Worm (Caenorhabditis elegans) whole organism, L4 larva: Measurements from ENCODE around the gene unc-116.
A peak's percentile ranks its signal among the peaks of the same experiment; 100 is the strongest.

ENCODE experiments used
- F10B5.3 ChIP-seq: sonication (generic microtip); optimal IDR thresholded peaks from 2 replicates; lab custom pipeline; 2016; ENCODE audit warnings: mild to moderate bottlenecking, missing genetic modification characterization, missing compliant biosample characterization
- F44E2.7 ChIP-seq: fragments of 200-800 bp; sonication (Bioruptor generic); IDR thresholded peaks from 2 replicates; pipeline ENCODE4 v2.1.2; 2022; ENCODE audit warnings: missing genetic modification characterization, missing compliant biosample characterization
- F49E8.2 ChIP-seq: sonication (generic microtip); optimal IDR thresholded peaks from 2 replicates; lab custom pipeline; 2016; ENCODE audit warnings: missing compliant biosample characterization, mild to moderate bottlenecking, missing genetic modification characterization, borderline replicate concordance
- R02D3.7 ChIP-seq: fragments of 150-350 bp; sonication (generic microtip); optimal IDR thresholded peaks from 3 replicates; lab custom pipeline; 2014; ENCODE audit warnings: missing biosample characterization, missing genetic modification characterization
- T20F7.1 ChIP-seq: fragments of 200-800 bp; sonication (Bioruptor generic); optimal IDR thresholded peaks from 2 replicates; lab custom pipeline; 2018; ENCODE audit warnings: mild to moderate bottlenecking, missing genetic modification characterization, missing compliant biosample characterization
- Y75B8A.6 ChIP-seq: fragments of 200-800 bp; sonication (Bioruptor generic); IDR thresholded peaks from 2 replicates; pipeline ENCODE4 v1.3.6; 2022; ENCODE audit warnings: missing genetic modification reagents, missing genetic modification characterization, missing compliant biosample characterization
- ZK337.2 ChIP-seq: fragments of 200-800 bp; sonication (Bioruptor generic); IDR thresholded peaks from 2 replicates; pipeline ENCODE4 v1.3.6; 2022; ENCODE audit warnings: missing genetic modification reagents, missing genetic modification characterization, missing compliant biosample characterization
- ZK546.5 ChIP-seq, 2 experiments: sonication (generic microtip); optimal IDR thresholded peaks; 2 replicates each; lab custom pipeline; 2017; ENCODE audit warnings: missing biosample characterization in 2 of 2, missing genetic modification characterization in 2 of 2
- aha-1 ChIP-seq: fragments of 150-350 bp; peaks from one replicate; lab custom pipeline; 2014; ENCODE audit warnings: missing biosample characterization, missing genetic modification characterization
- ama-1 ChIP-seq: fragments of 150-350 bp; optimal IDR thresholded peaks from 2 replicates; lab custom pipeline; 2014; ENCODE audit warnings: inconsistent platforms, mixed read lengths
- arid-1 ChIP-seq: fragments of 200-800 bp; sonication (Bioruptor generic); conservative IDR thresholded peaks from 2 replicates; pipeline ENCODE4 v1.3.6; 2022; ENCODE audit warnings: missing genetic modification reagents, missing genetic modification characterization, missing compliant biosample characterization
- ceh-28 ChIP-seq: fragments of 150-350 bp; optimal IDR thresholded peaks from 2 replicates; lab custom pipeline; 2014; ENCODE audit warnings: missing biosample characterization, missing genetic modification reagents, missing genetic modification characterization
- ceh-82 ChIP-seq: sonication (generic microtip); optimal IDR thresholded peaks from 2 replicates; lab custom pipeline; 2017; ENCODE audit warnings: missing biosample characterization, missing genetic modification characterization
- cey-2 ChIP-seq: sonication (generic microtip); optimal IDR thresholded peaks from 3 replicates; lab custom pipeline; 2017; ENCODE audit warnings: missing genetic modification characterization, mild to moderate bottlenecking, missing compliant biosample characterization, antibody characterized with exemption, borderline replicate concordance; ENCODE audit not compliant: insufficient read depth
- ctbp-1 ChIP-seq: fragments of 200-800 bp; sonication (Bioruptor generic); IDR thresholded peaks from 2 replicates; pipeline ENCODE4 v1.3.6; 2022; ENCODE audit warnings: missing genetic modification reagents, missing genetic modification characterization, missing compliant biosample characterization
- daf-12 ChIP-seq: fragments of 150-350 bp; optimal IDR thresholded peaks from 2 replicates; lab custom pipeline; 2014; ENCODE audit warnings: missing biosample characterization, missing genetic modification reagents, missing genetic modification characterization
- daf-16 ChIP-seq, 3 experiments: sonication (generic microtip); optimal IDR thresholded peaks; 2 replicates each; lab custom pipeline; 2016 to 2017; ENCODE audit warnings: missing genetic modification characterization in 3 of 3, missing genetic modification reagents in 3 of 3, mild to moderate bottlenecking in 2 of 3, missing compliant biosample characterization in 2 of 3, missing biosample characterization in 1 of 3, moderate library complexity in 1 of 3
- dmd-6 ChIP-seq: fragments of 200-800 bp; sonication (Bioruptor generic); IDR thresholded peaks from 2 replicates; pipeline ENCODE4 v1.3.6; 2022; ENCODE audit warnings: missing genetic modification reagents, missing genetic modification characterization, missing compliant biosample characterization
- dmd-9 ChIP-seq: fragments of 200-800 bp; sonication (Bioruptor generic); IDR thresholded peaks from 2 replicates; pipeline ENCODE4 v1.3.6; 2022; ENCODE audit warnings: missing genetic modification reagents, missing genetic modification characterization, missing compliant biosample characterization
- fos-1 ChIP-seq: fragments of 150-350 bp; optimal IDR thresholded peaks from 2 replicates; lab custom pipeline; 2014; ENCODE audit warnings: missing biosample characterization, missing genetic modification characterization
- hif-1 ChIP-seq, 2 experiments: sonication (generic microtip); optimal IDR thresholded peaks; 2 replicates each; lab custom pipeline; 2016 to 2017; ENCODE audit warnings: missing compliant biosample characterization in 2 of 2, missing genetic modification characterization in 2 of 2, missing genetic modification reagents in 2 of 2, missing genotype in 2 of 2, mild to moderate bottlenecking in 1 of 2
- hlh-11 ChIP-seq: fragments of 200-800 bp; sonication (Bioruptor generic); optimal IDR thresholded peaks from 2 replicates; lab custom pipeline; 2018; ENCODE audit warnings: mild to moderate bottlenecking, missing genetic modification characterization, missing compliant biosample characterization
- hlh-30 ChIP-seq: sonication (generic microtip); optimal IDR thresholded peaks from 2 replicates; lab custom pipeline; 2017; ENCODE audit warnings: antibody characterized with exemption, mild to moderate bottlenecking, missing genetic modification characterization, missing compliant biosample characterization; ENCODE audit not compliant: insufficient read depth
- jun-1 ChIP-seq: fragments of 150-350 bp; optimal IDR thresholded peaks from 2 replicates; lab custom pipeline; 2014; ENCODE audit warnings: missing biosample characterization, missing genetic modification reagents, missing genetic modification characterization
- lin-1 ChIP-seq: fragments of 200-800 bp; sonication (Bioruptor generic); IDR thresholded peaks from 2 replicates; pipeline ENCODE4 v1.3.6; 2022; ENCODE audit warnings: missing genetic modification reagents, missing genetic modification characterization, missing compliant biosample characterization
- lin-13 ChIP-seq: fragments of 150-350 bp; optimal IDR thresholded peaks from 2 replicates; lab custom pipeline; 2014; ENCODE audit warnings: missing biosample characterization, missing genetic modification reagents, missing genetic modification characterization
- madf-5 ChIP-seq, 2 experiments: fragments of 200-800 bp; sonication (Bioruptor generic); IDR thresholded peaks; 2 replicates each; pipeline ENCODE4 v1.3.6; 2022; ENCODE audit warnings: missing compliant biosample characterization in 2 of 2, missing genetic modification characterization in 2 of 2
- madf-9 ChIP-seq: fragments of 200-800 bp; sonication (Bioruptor generic); conservative IDR thresholded peaks from 2 replicates; pipeline ENCODE4 v1.3.6; 2022; ENCODE audit warnings: missing genetic modification reagents, missing genetic modification characterization, missing compliant biosample characterization
- mdl-1 ChIP-seq, 2 experiments: fragments of 150-350 bp in 1 of 2; sonication (generic microtip) in 1 of 2; optimal IDR thresholded peaks; 2 replicates each; lab custom pipeline; 2014 to 2017; ENCODE audit warnings: missing biosample characterization in 2 of 2, missing genetic modification characterization in 2 of 2
- mes-2 ChIP-seq: sonication (generic microtip); optimal IDR thresholded peaks from 2 replicates; lab custom pipeline; 2016; ENCODE audit warnings: missing genotype, mild to moderate bottlenecking, missing genetic modification characterization, missing compliant biosample characterization; ENCODE audit not compliant: poor library complexity, severe bottlenecking
- mxl-2 ChIP-seq: fragments of 200-800 bp; sonication (Bioruptor generic); conservative IDR thresholded peaks from 2 replicates; pipeline ENCODE4 v1.3.6; 2022; ENCODE audit warnings: missing genetic modification reagents, missing genetic modification characterization, missing compliant biosample characterization
- nhr-10 ChIP-seq: fragments of 150-350 bp; optimal IDR thresholded peaks from 2 replicates; lab custom pipeline; 2014; ENCODE audit warnings: missing biosample characterization, missing genetic modification characterization
- nhr-102 ChIP-seq: sonication (generic microtip); optimal IDR thresholded peaks from 2 replicates; lab custom pipeline; 2016; ENCODE audit warnings: mild to moderate bottlenecking, missing genetic modification characterization, moderate library complexity, missing compliant biosample characterization
- nhr-25 ChIP-seq: sonication (generic microtip); optimal IDR thresholded peaks from 2 replicates; lab custom pipeline; 2017; ENCODE audit warnings: missing genetic modification characterization, mild to moderate bottlenecking, missing compliant biosample characterization, antibody characterized with exemption, moderate library complexity, borderline replicate concordance; ENCODE audit not compliant: insufficient read depth
- nhr-6 ChIP-seq: fragments of 150-350 bp; optimal IDR thresholded peaks from 2 replicates; lab custom pipeline; 2014; ENCODE audit warnings: missing biosample characterization, missing genetic modification characterization
- nhr-76 ChIP-seq: fragments of 150-350 bp; optimal IDR thresholded peaks from 2 replicates; lab custom pipeline; 2014; ENCODE audit warnings: missing biosample characterization, missing genetic modification characterization
- snpc-4 ChIP-seq: fragments of 150-350 bp; optimal IDR thresholded peaks from 2 replicates; lab custom pipeline; 2014; ENCODE audit warnings: missing biosample characterization, missing genetic modification characterization
- spr-3 ChIP-seq: fragments of 200-800 bp; sonication (Bioruptor generic); optimal IDR thresholded peaks from 2 replicates; lab custom pipeline; 2018; ENCODE audit warnings: mild to moderate bottlenecking, missing genetic modification characterization, missing compliant biosample characterization
- tag-97 ChIP-seq: fragments of 200-800 bp; sonication (Bioruptor generic); IDR thresholded peaks from 2 replicates; pipeline ENCODE4 v1.3.6; 2022; ENCODE audit warnings: missing genetic modification characterization, missing compliant biosample characterization
- tra-1 ChIP-seq: fragments of 200-800 bp; sonication (Bioruptor generic); IDR thresholded peaks from 2 replicates; pipeline ENCODE4 v1.3.6; 2022; ENCODE audit warnings: missing genetic modification reagents, missing genetic modification characterization, missing compliant biosample characterization
- unc-39 ChIP-seq: sonication (generic microtip); optimal IDR thresholded peaks from 2 replicates; lab custom pipeline; 2017; ENCODE audit warnings: missing biosample characterization, missing genetic modification characterization
- vab-7 ChIP-seq: fragments of 200-800 bp; sonication (Bioruptor generic); IDR thresholded peaks from 2 replicates; pipeline ENCODE4 v1.3.6; 2022; ENCODE audit warnings: missing genetic modification reagents, missing genetic modification characterization, missing compliant biosample characterization
- zfp-2 ChIP-seq: sonication (generic microtip); optimal IDR thresholded peaks from 2 replicates; lab custom pipeline; 2016; ENCODE audit warnings: mild to moderate bottlenecking, missing genetic modification characterization, missing compliant biosample characterization
- zip-2 ChIP-seq: fragments of 150-350 bp; optimal IDR thresholded peaks from 2 replicates; lab custom pipeline; 2014; ENCODE audit warnings: missing biosample characterization, missing genetic modification characterization

unc-116 gene

ce11 chrIII:8400478-8400877, 45.5 kb upstream of the unc-116 start (continued):
- TF ChIP-seq F10B5.3 (tag; lab: Kevin White, UChicago) (no peak), unc-39 (tag; lab: Kevin White, UChicago) (no peak), ceh-82 (tag; lab: Kevin White, UChicago) (no peak), lin-1 (GFP tag; lab: Robert Waterston, UW) (peak; percentile 43; the same call in 1 of the 2 replicates), fos-1 (no peak), nhr-76 (tag; lab: Kevin White, UChicago) (no peak), ZK337.2 (GFP tag; lab: Robert Waterston, UW) (no peak), madf-9 (GFP tag; lab: Robert Waterston, UW) (no peak), hlh-30 (peak; percentile 7), lin-13 (GFP tag; lab: Kevin White, UChicago) (no peak), mes-2 (tag; lab: Kevin White, UChicago) (peak; percentile 15), mdl-1 (tag; optimal IDR thresholded peaks at IDR 0.05; lab: Kevin White, UChicago) (peak in 1 of 2 experiments; percentile 49), F44E2.7 (no peak), spr-3 (GFP tag; lab: Kevin White, UChicago) (no peak), mxl-2 (no peak), cey-2 (tag; lab: Kevin White, UChicago) (no peak), daf-16 (GFP tag; optimal IDR thresholded peaks at IDR 0.05; lab: Kevin White, UChicago) (no peak), daf-16 (tag; optimal IDR thresholded peaks at IDR 0.05; lab: Kevin White, UChicago) (no peak), aha-1 (tag; lab: Kevin White, UChicago) (no peak), ceh-28 (tag; lab: Kevin White, UChicago) (no peak), tag-97 (GFP tag; lab: Robert Waterston, UW) (no peak), F49E8.2 (tag; lab: Kevin White, UChicago) (no peak), dmd-6 (peak; percentile 97), ZK546.5 (tag; optimal IDR thresholded peaks at IDR 0.05; lab: Kevin White, UChicago) (no peak), R02D3.7 (tag; lab: Kevin White, UChicago) (no peak), nhr-25 (tag; lab: Kevin White, UChicago) (no peak), dmd-9 (GFP tag; lab: Robert Waterston, UW) (no peak), tra-1 (GFP tag; lab: Robert Waterston, UW) (no peak; the same call in 1 of the 2 replicates), arid-1 (GFP tag; lab: Robert Waterston, UW) (no peak), snpc-4 (tag; lab: Kevin White, UChicago) (no peak), zip-2 (no peak), hlh-11 (peak; percentile 82), hif-1 (tag; optimal IDR thresholded peaks at IDR 0.05; lab: Kevin White, UChicago) (no peak)

ce11 chrIII:8398411-8398810, 43.4 kb upstream of the unc-116 start, which contains the start of gene ZK353.2:
Gene ZK353.2, plus strand, starts transcription at chrIII:8398711.
- TF ChIP-seq T20F7.1 (GFP tag; lab: Kevin White, UChicago) (no peak), nhr-102 (tag; lab: Kevin White, UChicago) (no peak), madf-5 (GFP tag; IDR thresholded peaks at IDR 0.05; lab: Robert Waterston, UW) (no peak), vab-7 (no peak), nhr-76 (tag; lab: Kevin White, UChicago) (no peak), F49E8.2 (tag; lab: Kevin White, UChicago) (no peak), arid-1 (GFP tag; lab: Robert Waterston, UW) (no peak), daf-12 (tag; lab: Kevin White, UChicago) (no peak)

- TF ChIP-seq ctbp-1 (GFP tag; lab: Robert Waterston, UW) = no peak
- TF ChIP-seq hlh-30 = no peak
- TF ChIP-seq zfp-2 (tag; lab: Kevin White, UChicago) = no peak
- TF ChIP-seq nhr-6 (tag; lab: Kevin White, UChicago) = no peak
- no peak for TF ChIP-seq nhr-10 (tag; lab: Kevin White, UChicago)
- no peak for TF ChIP-seq Y75B8A.6 (GFP tag; lab: Robert Waterston, UW)
- no peak for TF ChIP-seq T20F7.1 (GFP tag; lab: Kevin White, UChicago)
- TF ChIP-seq jun-1 (tag; lab: Kevin White, UChicago) = no peak
- TF ChIP-seq ama-1 (lab: Kevin White, UChicago) = no peak
Measured at ce11 chrIII:8395685-8396084, 40.7 kb upstream of the unc-116 start, which contains the start of gene ZK353.3. Gene ZK353.3, plus strand, starts transcription at chrIII:8395985.
